Fruit fly (Drosophila melanogaster) whole organism, wandering third instar larva: ENCODE data around the gene TM9SF3.

ENCODE experiments used
- CG9705 ChIP-seq: fragments of 200-800 bp; sonication (Bioruptor generic); optimal IDR thresholded peaks from 2 replicates; lab custom pipeline; 2018; ENCODE audit warnings: missing biosample characterization, mild to moderate bottlenecking, missing genetic modification characterization
- CrebA ChIP-seq: fragments of 200-800 bp; sonication (Bioruptor generic); optimal IDR thresholded peaks from 2 replicates; lab custom pipeline; 2016; ENCODE audit warnings: missing biosample characterization, mild to moderate bottlenecking, missing genetic modification characterization, borderline replicate concordance
- Dfd ChIP-seq: fragments of >200 bp; optimal IDR thresholded peaks from 2 replicates; lab custom pipeline; 2017; ENCODE audit warnings: missing biosample characterization, missing genetic modification characterization
- GATAd ChIP-seq: sonication (Bioruptor generic); optimal IDR thresholded peaks from 2 replicates; lab custom pipeline; 2016; ENCODE audit warnings: missing biosample characterization, missing genetic modification characterization
- HLH106 ChIP-seq: fragments of 200-800 bp; optimal IDR thresholded peaks from 3 replicates; lab custom pipeline; 2019; ENCODE audit warnings: missing biosample characterization, mild to moderate bottlenecking, missing genetic modification characterization, moderate library complexity
- Hnf4 ChIP-seq: fragments of 200-800 bp; sonication (Bioruptor generic); optimal IDR thresholded peaks from 2 replicates; lab custom pipeline; 2016; ENCODE audit warnings: missing biosample characterization, mild to moderate bottlenecking, missing genetic modification characterization
- Hr78 ChIP-seq: fragments of >200 bp; optimal IDR thresholded peaks from 2 replicates; lab custom pipeline; 2017; ENCODE audit warnings: missing biosample characterization, missing genetic modification characterization
- Hr83 ChIP-seq: fragments of 200-300 bp; sonication (Bioruptor generic); optimal IDR thresholded peaks from 2 replicates; lab custom pipeline; 2016; ENCODE audit warnings: missing biosample characterization, mild to moderate bottlenecking, missing genetic modification characterization, moderate library complexity; ENCODE audit not compliant: poor library complexity, severe bottlenecking
- Jra ChIP-seq: sonication (Bioruptor generic); optimal IDR thresholded peaks from 2 replicates; lab custom pipeline; 2016; ENCODE audit warnings: missing biosample characterization, missing genetic modification characterization
- Mio ChIP-seq: sonication (Bioruptor generic); optimal IDR thresholded peaks from 2 replicates; lab custom pipeline; 2016; ENCODE audit warnings: missing biosample characterization, missing genetic modification characterization
- Myc ChIP-seq: fragments of >200 bp; optimal IDR thresholded peaks from 2 replicates; lab custom pipeline; 2017
- N ChIP-seq: fragments of >200 bp; optimal IDR thresholded peaks from 2 replicates; lab custom pipeline; 2018; ENCODE audit warnings: missing biosample characterization, missing external identifiers, missing genetic modification characterization
- OdsH ChIP-seq: fragments of 200-800 bp; sonication (Bioruptor generic); optimal IDR thresholded peaks from 2 replicates; lab custom pipeline; 2016; ENCODE audit warnings: missing biosample characterization, mild to moderate bottlenecking, missing genetic modification characterization
- Rel ChIP-seq, 2 experiments: fragments of 200-800 bp; sonication (Bioruptor generic) in 1 of 2; optimal IDR thresholded peaks; 2 replicates in 1 of 2; 3 replicates in 1 of 2; lab custom pipeline; 2016 to 2019; ENCODE audit warnings: mild to moderate bottlenecking in 2 of 2, missing biosample characterization in 2 of 2, missing genetic modification characterization in 2 of 2, moderate library complexity in 1 of 2
- Sp1 ChIP-seq: fragments of 200-800 bp; sonication (Bioruptor generic); optimal IDR thresholded peaks from 3 replicates; lab custom pipeline; 2019; ENCODE audit warnings: missing biosample characterization, mild to moderate bottlenecking, missing genetic modification characterization, moderate library complexity
- Vsx2 ChIP-seq: fragments of 200-300, 225-300 bp; sonication (Bioruptor generic); optimal IDR thresholded peaks from 2 replicates; lab custom pipeline; 2018; ENCODE audit warnings: missing biosample characterization, missing genetic modification characterization; ENCODE audit not compliant: partially characterized antibody
- brk ChIP-seq: fragments of 200-800 bp; sonication (Bioruptor generic); optimal IDR thresholded peaks from 2 replicates; lab custom pipeline; 2016; ENCODE audit warnings: missing biosample characterization, mild to moderate bottlenecking, missing genetic modification characterization
- dl ChIP-seq, 2 experiments: fragments of 175-275, 200-275 bp in 1 of 2; fragments of 200-275 bp in 1 of 2; sonication (Bioruptor generic); optimal IDR thresholded peaks; lab custom pipeline; 2018; ENCODE audit warnings: mild to moderate bottlenecking in 2 of 2, missing biosample characterization in 2 of 2, missing genetic modification characterization in 2 of 2, moderate library complexity in 2 of 2; ENCODE audit not compliant: partially characterized antibody in 2 of 2, insufficient read depth in 1 of 2
- dsf ChIP-seq: sonication (Bioruptor generic); optimal IDR thresholded peaks from 2 replicates; lab custom pipeline; 2016; ENCODE audit warnings: missing biosample characterization, missing genetic modification characterization, borderline replicate concordance
- ey ChIP-seq: fragments of 200-800 bp; sonication (Bioruptor generic); optimal IDR thresholded peaks from 2 replicates; lab custom pipeline; 2016; ENCODE audit warnings: missing biosample characterization, missing genetic modification characterization
- foxo ChIP-seq, 2 experiments: fragments of 200-800 bp; sonication (Bioruptor generic); optimal IDR thresholded peaks; 2 replicates in 1 of 2; 3 replicates in 1 of 2; lab custom pipeline; 2016 to 2017; ENCODE audit warnings: missing biosample characterization in 2 of 2, missing genetic modification characterization in 2 of 2
- h ChIP-seq: fragments of 200-800 bp; sonication (Bioruptor generic); optimal IDR thresholded peaks from 3 replicates; lab custom pipeline; 2016; ENCODE audit warnings: missing biosample characterization, mild to moderate bottlenecking, missing genetic modification characterization
- jim ChIP-seq: fragments of 175-275, 200-325 bp; sonication (Bioruptor generic); optimal IDR thresholded peaks from 2 replicates; lab custom pipeline; 2016; ENCODE audit warnings: missing biosample characterization, mild to moderate bottlenecking, missing genetic modification characterization
- psq ChIP-seq: fragments of 200-800 bp; sonication (Bioruptor generic); optimal IDR thresholded peaks from 3 replicates; lab custom pipeline; 2017; ENCODE audit warnings: missing biosample characterization, mild to moderate bottlenecking, missing genetic modification characterization, moderate library complexity
- rgr ChIP-seq: fragments of 200-800 bp; sonication (Bioruptor generic); optimal IDR thresholded peaks from 3 replicates; lab custom pipeline; 2016; ENCODE audit warnings: missing biosample characterization, mild to moderate bottlenecking, missing genetic modification characterization
- sage ChIP-seq: fragments of 200-800 bp; sonication (Bioruptor generic); optimal IDR thresholded peaks from 2 replicates; lab custom pipeline; 2016; ENCODE audit warnings: missing biosample characterization, mild to moderate bottlenecking, missing genetic modification characterization
- sv ChIP-seq: fragments of 200-800 bp; sonication (Bioruptor generic); optimal IDR thresholded peaks from 3 replicates; lab custom pipeline; 2016; ENCODE audit warnings: missing biosample characterization, missing genetic modification characterization
- tai ChIP-seq: sonication (Bioruptor generic); optimal IDR thresholded peaks from 2 replicates; lab custom pipeline; 2016; ENCODE audit warnings: missing biosample characterization, missing genetic modification characterization
- woc ChIP-seq: sonication (Bioruptor generic); optimal IDR thresholded peaks from 2 replicates; lab custom pipeline; 2016; ENCODE audit warnings: missing biosample characterization, mild to moderate bottlenecking, missing genetic modification characterization

Gene TM9SF3

DNA sequence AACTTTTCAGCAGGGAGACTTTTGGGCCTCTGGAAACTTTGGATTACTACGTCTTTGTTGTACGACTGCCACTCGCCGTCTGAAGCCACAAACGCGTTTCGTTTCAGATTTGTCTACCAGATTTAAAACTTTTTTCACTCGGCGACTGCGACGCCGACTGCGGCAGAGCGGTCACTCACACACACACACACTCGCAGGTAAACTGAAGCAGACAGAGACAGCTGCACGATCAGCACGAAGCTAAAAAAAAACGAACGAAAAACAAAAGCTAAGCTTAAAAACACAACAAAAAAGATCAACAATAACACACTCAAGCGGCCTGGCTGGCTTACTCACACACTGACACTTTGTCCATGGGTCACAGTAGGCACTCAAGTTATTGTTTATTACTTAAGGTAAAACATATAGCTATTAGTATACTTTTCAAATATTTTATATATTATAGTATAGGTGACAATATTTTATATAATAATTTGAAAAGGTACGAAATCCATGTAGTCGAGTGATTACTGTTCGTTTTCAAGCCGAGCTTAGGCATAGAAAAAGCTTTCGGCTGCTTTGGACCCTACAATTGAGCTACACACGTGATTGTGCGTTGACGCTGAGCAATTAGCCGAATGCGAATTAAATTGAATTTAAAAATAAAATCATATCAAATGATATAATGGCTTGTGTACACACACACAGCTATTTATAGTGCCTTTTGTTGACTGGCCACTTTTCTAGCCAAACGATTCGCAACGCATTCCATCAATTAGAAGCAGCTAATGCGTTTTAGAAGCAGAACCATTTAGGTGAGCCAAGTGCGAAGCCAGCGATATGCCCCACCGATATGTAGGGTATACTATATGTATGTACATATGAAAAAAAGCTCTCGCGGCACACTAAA is 26.3 kb downstream of the TM9SF3 start, which contains the start of gene Msr-110 (continued):
- TF ChIP-seq sage (GFP tag; lab: Kevin White, UChicago) (peak; percentile 70), Mio (GFP tag; lab: Kevin White, UChicago) (no peak)

DNA sequence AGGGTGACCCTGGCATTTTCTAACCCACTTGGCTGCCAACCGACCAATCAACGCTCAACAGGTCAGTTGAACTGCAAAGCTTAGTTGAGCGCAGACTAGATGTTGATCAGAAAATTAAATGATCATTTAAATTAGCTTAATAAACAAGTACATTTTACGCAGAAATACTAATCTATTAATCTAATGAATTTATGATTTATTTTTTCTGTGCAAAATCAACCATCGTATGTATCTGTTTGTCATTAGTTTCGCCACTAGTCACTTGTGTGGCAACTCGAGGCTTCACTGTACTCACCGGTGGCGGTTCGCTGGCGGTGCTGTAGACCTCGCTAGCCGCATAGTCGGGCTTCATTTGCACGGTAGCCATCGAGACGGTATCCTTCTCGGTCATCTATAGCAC is 27.2 kb downstream of the TM9SF3 start:
- TF ChIP-seq dl (GFP tag; optimal IDR thresholded peaks at IDR 0.05; lab: Kevin White, UChicago; ENCODE audit: insufficient read depth in 1 of 2, partially characterized antibody in 2 of 2) (no peak), CrebA (GFP tag; lab: Kevin White, UChicago) (no peak), OdsH (GFP tag; lab: Kevin White, UChicago) (no peak)

DNA sequence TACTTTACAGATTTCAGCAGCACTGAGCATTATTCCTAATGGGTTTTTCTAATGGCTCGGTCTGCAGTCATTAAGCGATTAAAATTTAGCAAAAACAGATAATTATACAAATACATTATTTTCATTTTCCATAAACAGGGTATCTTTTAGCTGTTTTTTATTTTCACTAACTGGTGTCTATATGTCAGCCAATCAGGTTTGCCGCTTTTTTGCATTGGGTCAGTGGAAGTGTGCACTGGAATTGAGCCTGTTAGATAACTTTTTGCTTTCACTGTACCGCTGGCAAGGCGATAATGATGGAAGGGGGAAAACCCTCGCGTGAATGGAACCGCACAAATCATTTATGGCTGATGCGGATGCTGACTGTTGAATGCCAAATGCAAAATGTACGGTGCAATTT is 28.3 kb downstream of the TM9SF3 start:
- TF ChIP-seq woc (GFP tag; lab: Kevin White, UChicago) (no peak), Rel (GFP tag; optimal IDR thresholded peaks at IDR 0.05; lab: Kevin White, UChicago) (no peak), Rel (tag; optimal IDR thresholded peaks at IDR 0.05; lab: Kevin White, UChicago) (peak; percentile 82)

dm6 chr3L:5571051-5571450 is 32.7 kb downstream of the TM9SF3 start:
- TF ChIP-seq brk, result peak; percentile 20
- TF ChIP-seq rgr, result no peak
- peak; percentile 37 for TF ChIP-seq Sp1 (GFP tag; lab: Kevin White, UChicago)
- peak; percentile 43 for TF ChIP-seq psq
- no peak for TF ChIP-seq woc (GFP tag; lab: Kevin White, UChicago)
- TF ChIP-seq jim (GFP tag; lab: Kevin White, UChicago), result peak; percentile 20
- no peak for TF ChIP-seq Hr78 (GFP tag; lab: Kevin White, UChicago)
- TF ChIP-seq Vsx2, result no peak
- TF ChIP-seq, all 38 proteins: peak for 4

DNA sequence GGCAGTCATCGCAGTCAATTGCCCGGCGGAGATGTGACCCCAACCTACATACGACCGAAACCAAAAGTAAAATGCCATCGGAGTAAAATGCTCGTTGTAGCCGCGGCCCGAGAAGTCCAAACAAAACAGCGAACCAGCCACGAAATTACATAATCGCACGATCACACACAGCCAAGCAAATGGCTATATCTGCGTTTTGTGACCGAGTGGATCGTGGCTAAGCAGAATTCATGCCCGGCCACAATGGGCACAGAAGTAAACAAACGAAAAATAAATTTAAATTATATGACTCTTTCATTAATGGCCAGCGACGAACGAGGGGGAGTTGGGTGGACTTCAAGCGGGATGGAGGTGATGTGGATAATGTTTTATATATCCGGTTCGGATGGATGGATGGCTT is 34.1 kb downstream of the TM9SF3 start:
- TF ChIP-seq HLH106 (tag; lab: Kevin White, UChicago) (no peak), dl (GFP tag; optimal IDR thresholded peaks at IDR 0.05; lab: Kevin White, UChicago; ENCODE audit: insufficient read depth in 1 of 2, partially characterized antibody in 2 of 2) (no peak), Hr83 (GFP tag; lab: Kevin White, UChicago) (no peak), sage (GFP tag; lab: Kevin White, UChicago) (no peak), dsf (GFP tag; lab: Kevin White, UChicago) (no peak), psq (no peak), Hnf4 (GFP tag; lab: Kevin White, UChicago) (no peak), jim (GFP tag; lab: Kevin White, UChicago) (no peak), N (GFP tag; lab: Kevin White, UChicago) (no peak), h (GFP tag; lab: Kevin White, UChicago) (no peak), brk (no peak)

DNA sequence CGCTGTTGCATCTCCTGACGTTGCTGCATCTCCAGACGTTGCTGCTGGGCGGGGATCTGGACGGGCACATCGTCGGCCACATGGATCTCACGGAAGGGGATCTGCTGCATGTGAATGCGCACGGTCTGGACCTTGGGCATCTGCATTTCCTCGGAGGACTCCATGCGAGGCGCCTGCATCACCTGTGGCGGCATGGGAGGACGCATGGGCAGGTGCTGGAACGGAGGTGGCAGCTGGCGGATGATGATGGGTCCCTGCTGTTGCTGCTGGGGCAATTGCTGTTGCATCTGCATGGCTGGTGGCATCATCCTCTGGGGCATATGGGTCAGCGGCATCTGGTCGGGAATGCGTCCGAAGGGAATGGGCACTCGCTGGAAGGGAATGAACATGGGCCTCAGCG is 35.4 kb downstream of the TM9SF3 start:
- TF ChIP-seq jim (GFP tag; lab: Kevin White, UChicago), result no peak
- TF ChIP-seq GATAd (GFP tag; lab: Kevin White, UChicago), result no peak
- TF ChIP-seq Dfd (GFP tag; lab: Kevin White, UChicago), result no peak
- no peak for TF ChIP-seq Myc (lab: Kevin White, UChicago)
- TF ChIP-seq HLH106 (tag; lab: Kevin White, UChicago), result no peak
- no peak for TF ChIP-seq foxo (GFP tag; optimal IDR thresholded peaks at IDR 0.05; lab: Kevin White, UChicago)
- TF ChIP-seq tai (GFP tag; lab: Kevin White, UChicago), result no peak
- no peak for TF ChIP-seq Rel (GFP tag; optimal IDR thresholded peaks at IDR 0.05; lab: Kevin White, UChicago)
- no peak for TF ChIP-seq Rel (tag; optimal IDR thresholded peaks at IDR 0.05; lab: Kevin White, UChicago)
- TF ChIP-seq N (GFP tag; lab: Kevin White, UChicago), result no peak
- TF ChIP-seq ey (GFP tag; lab: Kevin White, UChicago), result no peak
- no peak for TF ChIP-seq Jra (GFP tag; lab: Kevin White, UChicago)
- no peak for TF ChIP-seq Hr78 (GFP tag; lab: Kevin White, UChicago)
- TF ChIP-seq sv (GFP tag; lab: Kevin White, UChicago), result no peak
- TF ChIP-seq CG9705, result no peak
- no peak for TF ChIP-seq h (GFP tag; lab: Kevin White, UChicago)
- no peak for TF ChIP-seq Mio (GFP tag; lab: Kevin White, UChicago)
